Fruit fly (Drosophila melanogaster) whole organism, embryonic: ENCODE results near the gene CG15282.

Source experiments
- Bteb2 ChIP-seq: fragments of 200-800 bp; sonication (Bioruptor generic); optimal IDR thresholded peaks from 2 replicates; lab custom pipeline; 2016; ENCODE audit warnings: missing biosample characterization, missing genetic modification characterization
- CG10267 ChIP-seq: fragments of 200-800 bp; sonication (Bioruptor generic); optimal IDR thresholded peaks from 2 replicates; lab custom pipeline; 2018; ENCODE audit warnings: missing biosample characterization, mild to moderate bottlenecking, missing genetic modification characterization, moderate library complexity
- CG10366 ChIP-seq: fragments of 200-800 bp; sonication (Bioruptor generic); IDR thresholded peaks from 2 replicates; pipeline ENCODE4 v1.3.6; 2022; ENCODE audit warnings: missing biosample characterization, missing genetic modification characterization
- CG11085 ChIP-seq: fragments of 200-800 bp; sonication (Bioruptor generic); IDR thresholded peaks from 2 replicates; pipeline ENCODE4 v1.3.6; 2022; ENCODE audit warnings: missing biosample characterization, missing genetic modification characterization
- CG11723 ChIP-seq: fragments of 200-800 bp; sonication (Bioruptor generic); optimal IDR thresholded peaks from 2 replicates; lab custom pipeline; 2017; ENCODE audit warnings: missing biosample characterization, mild to moderate bottlenecking, missing genetic modification characterization
- CG12744 ChIP-seq: fragments of 200-800 bp; sonication (Bioruptor generic); optimal IDR thresholded peaks from 2 replicates; lab custom pipeline; 2016; ENCODE audit warnings: missing biosample characterization, missing genetic modification characterization
- CG13424 ChIP-seq: fragments of 200-800 bp; sonication (Bioruptor generic); optimal IDR thresholded peaks from 2 replicates; lab custom pipeline; 2019; ENCODE audit warnings: missing biosample characterization, mild to moderate bottlenecking, missing genetic modification characterization, moderate library complexity
- CG13624 ChIP-seq: fragments of 200-800 bp; sonication (Bioruptor generic); optimal IDR thresholded peaks from 2 replicates; lab custom pipeline; 2016; ENCODE audit warnings: missing biosample characterization, missing genetic modification characterization
- CG14441 ChIP-seq: fragments of 200-800 bp; sonication (Bioruptor generic); IDR thresholded peaks from 2 replicates; pipeline ENCODE4 v1.3.6; 2022; ENCODE audit warnings: missing biosample characterization, missing genetic modification characterization
- CG18262 ChIP-seq: fragments of 200-800 bp; optimal IDR thresholded peaks from 3 replicates; lab custom pipeline; 2019; ENCODE audit warnings: missing biosample characterization, mild to moderate bottlenecking, missing genetic modification characterization, moderate library complexity
- CG3065 ChIP-seq: fragments of 200-800 bp; sonication (Bioruptor generic); optimal IDR thresholded peaks from 2 replicates; lab custom pipeline; 2016; ENCODE audit warnings: missing biosample characterization, missing genetic modification characterization
- CG4707 ChIP-seq: fragments of 200-800 bp; sonication (Bioruptor generic); optimal IDR thresholded peaks from 2 replicates; lab custom pipeline; 2018; ENCODE audit warnings: missing biosample characterization, mild to moderate bottlenecking, missing genetic modification characterization, moderate library complexity
- CG5953 ChIP-seq: fragments of 200-800 bp; sonication (Bioruptor generic); IDR thresholded peaks from 2 replicates; pipeline ENCODE4 v1.3.6; 2022; ENCODE audit warnings: missing biosample characterization, missing genetic modification characterization
- CG6683 ChIP-seq: fragments of 200-800 bp; sonication (Bioruptor generic); optimal IDR thresholded peaks from 2 replicates; lab custom pipeline; 2017; ENCODE audit warnings: missing biosample characterization, mild to moderate bottlenecking, missing genetic modification characterization, missing genetic modification reagents
- CG6813 ChIP-seq: fragments of 200-800 bp; sonication (Bioruptor generic); optimal IDR thresholded peaks from 2 replicates; lab custom pipeline; 2017; ENCODE audit warnings: missing biosample characterization, missing genetic modification characterization, mild to moderate bottlenecking, moderate library complexity, missing genetic modification reagents
- CG7839 ChIP-seq: fragments of 200-800 bp; sonication (Bioruptor generic); optimal IDR thresholded peaks from 3 replicates; lab custom pipeline; 2018; ENCODE audit warnings: missing biosample characterization, mild to moderate bottlenecking, missing genetic modification characterization, moderate library complexity
- CG8281 ChIP-seq: fragments of 200-800 bp; sonication (Bioruptor generic); optimal IDR thresholded peaks from 2 replicates; lab custom pipeline; 2018; ENCODE audit warnings: missing biosample characterization, mild to moderate bottlenecking, missing genetic modification characterization, moderate library complexity
- CG8944 ChIP-seq: fragments of 200-800 bp; sonication (Bioruptor generic); optimal IDR thresholded peaks from 3 replicates; lab custom pipeline; 2016; ENCODE audit warnings: missing biosample characterization, missing genetic modification characterization
- D19A ChIP-seq: fragments of 200-800 bp; optimal IDR thresholded peaks from 3 replicates; lab custom pipeline; 2019; ENCODE audit warnings: missing biosample characterization, mild to moderate bottlenecking, missing genetic modification characterization, moderate library complexity
- Drgx ChIP-seq: fragments of 200-800 bp; sonication (Bioruptor generic); IDR thresholded peaks from 2 replicates; pipeline ENCODE4 v1.3.6; 2022; ENCODE audit warnings: missing biosample characterization, missing genetic modification characterization
- ERR ChIP-seq: fragments of 200-800 bp; sonication (Bioruptor generic); optimal IDR thresholded peaks from 2 replicates; lab custom pipeline; 2016; ENCODE audit warnings: missing biosample characterization, missing genetic modification characterization
- Eip74EF ChIP-seq, 2 experiments: fragments of 200-800 bp in 1 of 2; fragments of >200 bp in 1 of 2; sonication (Bioruptor generic) in 1 of 2; optimal IDR thresholded peaks; 2 replicates each; lab custom pipeline; 2017 to 2019; ENCODE audit warnings: missing biosample characterization in 2 of 2, missing genetic modification characterization in 2 of 2, mild to moderate bottlenecking in 1 of 2, moderate library complexity in 1 of 2
- Ets65A ChIP-seq: fragments of 200-800 bp; sonication (Bioruptor generic); peaks from one replicate; lab custom pipeline; 2016; ENCODE audit warnings: missing biosample characterization, missing genetic modification characterization
- Fer1 ChIP-seq: fragments of 200-800 bp; sonication (Bioruptor generic); optimal IDR thresholded peaks from 2 replicates; lab custom pipeline; 2017; ENCODE audit warnings: missing biosample characterization, mild to moderate bottlenecking, missing genetic modification characterization
- Hmr ChIP-seq: fragments of 200-800 bp; sonication (Bioruptor generic); optimal IDR thresholded peaks from 3 replicates; lab custom pipeline; 2017; ENCODE audit warnings: mild to moderate bottlenecking, missing biosample characterization, missing genetic modification reagents, missing genetic modification characterization
- Hr51 ChIP-seq, 2 experiments: fragments of 200-800 bp; sonication (Bioruptor generic); optimal IDR thresholded peaks; 2 replicates in 1 of 2; 3 replicates in 1 of 2; lab custom pipeline; 2016 to 2018; ENCODE audit warnings: missing biosample characterization in 2 of 2, missing genetic modification characterization in 2 of 2, mild to moderate bottlenecking in 1 of 2, moderate library complexity in 1 of 2
- Hr78 ChIP-seq, 2 experiments: fragments of 200-800 bp in 1 of 2; fragments of >200 bp in 1 of 2; sonication (Bioruptor generic) in 1 of 2; optimal IDR thresholded peaks; 2 replicates each; lab custom pipeline; 2017 to 2019; ENCODE audit warnings: missing biosample characterization in 2 of 2, missing genetic modification characterization in 2 of 2, mild to moderate bottlenecking in 1 of 2, moderate library complexity in 1 of 2
- Med ChIP-seq: fragments of 200-800 bp; sonication (Bioruptor generic); peaks from one replicate; lab custom pipeline; 2016; ENCODE audit warnings: missing biosample characterization, missing genetic modification characterization, mild to moderate bottlenecking, inconsistent platforms, moderate library complexity
- PHDP ChIP-seq: fragments of 200-800 bp; sonication (Bioruptor generic); optimal IDR thresholded peaks from 3 replicates; lab custom pipeline; 2018; ENCODE audit warnings: missing biosample characterization, mild to moderate bottlenecking, missing genetic modification characterization, moderate library complexity
- Sox100B ChIP-seq: fragments of 200-800 bp; sonication (Bioruptor generic); optimal IDR thresholded peaks from 3 replicates; lab custom pipeline; 2018; ENCODE audit warnings: missing biosample characterization, mild to moderate bottlenecking, missing genetic modification characterization
- Sox102F ChIP-seq: fragments of 200-800 bp; sonication (Bioruptor generic); optimal IDR thresholded peaks from 2 replicates; lab custom pipeline; 2018; ENCODE audit warnings: missing biosample characterization, mild to moderate bottlenecking, missing genetic modification characterization, moderate library complexity
- Sry-β ChIP-seq: fragments of 200-800 bp; sonication (Bioruptor generic); optimal IDR thresholded peaks from 2 replicates; lab custom pipeline; 2018; ENCODE audit warnings: missing biosample characterization, mild to moderate bottlenecking, missing genetic modification characterization, moderate library complexity
- ash1 ChIP-seq: fragments of 200-800 bp; sonication (Bioruptor generic); optimal IDR thresholded peaks from 2 replicates; lab custom pipeline; 2018; ENCODE audit warnings: missing biosample characterization, mild to moderate bottlenecking, missing genetic modification characterization
- da ChIP-seq: fragments of 200-800 bp; sonication (Bioruptor generic); optimal IDR thresholded peaks from 2 replicates; lab custom pipeline; 2016; ENCODE audit warnings: missing biosample characterization, missing genetic modification characterization
- gem ChIP-seq: fragments of 200-800 bp; sonication (Bioruptor generic); optimal IDR thresholded peaks from 2 replicates; lab custom pipeline; 2019; ENCODE audit warnings: missing biosample characterization, mild to moderate bottlenecking, missing genetic modification characterization, moderate library complexity
- gsb ChIP-seq: fragments of 200-800 bp; sonication (Bioruptor generic); IDR thresholded peaks from 2 replicates; pipeline ENCODE4 v1.3.6; 2022; ENCODE audit warnings: missing biosample characterization, missing genetic modification characterization
- gsb-n ChIP-seq: fragments of 200-800 bp; sonication (Bioruptor generic); optimal IDR thresholded peaks from 3 replicates; lab custom pipeline; 2018; ENCODE audit warnings: missing biosample characterization, mild to moderate bottlenecking, missing genetic modification characterization
- gt ChIP-seq: fragments of 200-800 bp; sonication (Bioruptor generic); IDR thresholded peaks from 2 replicates; pipeline ENCODE4 v1.3.6; 2022; ENCODE audit warnings: missing biosample characterization, missing genetic modification characterization
- hb ChIP-seq: fragments of 200-800 bp; sonication (Bioruptor generic); IDR thresholded peaks from 3 replicates; pipeline ENCODE4 v1.3.6; 2022; ENCODE audit warnings: missing biosample characterization, missing genetic modification characterization; ENCODE audit not compliant: partially characterized antibody
- jumu ChIP-seq: fragments of 200-800 bp; sonication (Bioruptor generic); optimal IDR thresholded peaks from 3 replicates; lab custom pipeline; 2016; ENCODE audit warnings: missing biosample characterization, missing genetic modification characterization
- ken ChIP-seq: fragments of 200-800 bp; sonication (Bioruptor generic); IDR thresholded peaks from 3 replicates; pipeline ENCODE4 v1.3.6; 2022; ENCODE audit warnings: missing biosample characterization, missing genetic modification characterization
- lab ChIP-seq: fragments of 200-800 bp; sonication (Bioruptor generic); optimal IDR thresholded peaks from 3 replicates; lab custom pipeline; 2017; ENCODE audit warnings: missing biosample characterization, missing genetic modification characterization, mild to moderate bottlenecking, moderate library complexity, missing genetic modification reagents
- mld ChIP-seq: fragments of 200-800 bp; sonication (Bioruptor generic); IDR thresholded peaks from 3 replicates; pipeline ENCODE4 v1.3.6; 2022; ENCODE audit warnings: missing biosample characterization, missing genetic modification characterization; ENCODE audit not compliant: partially characterized antibody
- phol ChIP-seq: fragments of 200-800 bp; sonication (Bioruptor generic); optimal IDR thresholded peaks from 3 replicates; lab custom pipeline; 2018; ENCODE audit warnings: missing biosample characterization, mild to moderate bottlenecking, missing genetic modification characterization, moderate library complexity
- pzg ChIP-seq: fragments of 200-800 bp; sonication (Bioruptor generic); optimal IDR thresholded peaks from 3 replicates; lab custom pipeline; 2018; ENCODE audit warnings: missing biosample characterization, mild to moderate bottlenecking, missing genetic modification characterization, moderate library complexity
- sqz ChIP-seq: fragments of 200-800 bp; sonication (Bioruptor generic); optimal IDR thresholded peaks from 3 replicates; lab custom pipeline; 2018; ENCODE audit warnings: missing biosample characterization, mild to moderate bottlenecking, missing genetic modification characterization
- stwl ChIP-seq: fragments of 200-800 bp; sonication (Bioruptor generic); optimal IDR thresholded peaks from 3 replicates; lab custom pipeline; 2018; ENCODE audit warnings: missing biosample characterization, mild to moderate bottlenecking, missing genetic modification characterization, moderate library complexity

The CG15282 gene

DNA sequence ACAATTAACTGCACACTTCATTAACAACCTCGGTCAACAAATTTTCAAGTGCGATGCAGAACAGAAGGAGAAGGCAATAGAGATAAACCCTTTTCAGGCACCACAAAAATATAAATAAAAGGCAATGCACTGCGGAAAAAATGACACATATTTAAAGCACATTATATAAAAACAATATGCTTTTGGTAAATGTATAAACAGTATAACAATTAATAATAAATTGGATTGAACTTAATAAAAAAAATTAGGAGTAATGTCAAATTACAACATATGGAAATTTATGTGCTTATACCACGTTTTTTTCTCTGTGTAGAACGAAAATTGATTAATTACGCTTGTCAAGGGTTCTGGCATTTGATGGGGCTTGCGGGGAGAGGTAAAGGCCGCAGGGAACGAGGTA, 21.5 kb upstream of the CG15282 start (continued):
- TF ChIP-seq CG18262: peak; percentile 68

DNA sequence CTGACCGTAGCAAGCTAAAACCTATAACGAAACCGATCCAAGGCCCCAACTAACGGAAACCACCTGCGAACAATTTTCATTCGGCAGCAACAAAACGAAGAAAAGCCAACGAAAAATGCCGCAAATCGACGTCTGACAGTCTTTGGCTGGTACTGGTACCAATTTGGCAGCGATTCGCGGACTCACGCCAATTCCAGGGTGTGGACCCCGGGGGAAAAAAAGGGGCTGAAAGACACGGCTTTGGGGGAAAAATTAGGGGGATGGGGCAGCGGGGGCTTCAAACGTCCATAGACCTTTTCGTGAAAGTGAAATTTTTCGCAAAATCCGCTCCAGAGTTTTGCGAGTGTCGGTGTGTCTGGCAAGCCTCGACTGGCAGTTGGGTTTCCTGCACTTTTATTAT, 18.7 kb upstream of the CG15282 start:
- TF ChIP-seq Ets65A (GFP tag; lab: Kevin White, UChicago) (no peak), gsb-n (tag; lab: Kevin White, UChicago) (no peak), ken (GFP tag; lab: Robert Waterston, UW) (no peak), Drgx (GFP tag; lab: Robert Waterston, UW) (no peak), CG13624 (GFP tag; lab: Kevin White, UChicago) (no peak), CG7839 (tag; lab: Kevin White, UChicago) (no peak), CG12744 (no peak), CG11085 (GFP tag; lab: Robert Waterston, UW) (no peak), CG8944 (GFP tag; lab: Kevin White, UChicago) (no peak), jumu (GFP tag; lab: Kevin White, UChicago) (no peak), stwl (tag; lab: Kevin White, UChicago) (no peak), CG14441 (GFP tag; lab: Robert Waterston, UW) (no peak), Hr51 (GFP tag; optimal IDR thresholded peaks at IDR 0.05; lab: Kevin White, UChicago) (no peak)

DNA sequence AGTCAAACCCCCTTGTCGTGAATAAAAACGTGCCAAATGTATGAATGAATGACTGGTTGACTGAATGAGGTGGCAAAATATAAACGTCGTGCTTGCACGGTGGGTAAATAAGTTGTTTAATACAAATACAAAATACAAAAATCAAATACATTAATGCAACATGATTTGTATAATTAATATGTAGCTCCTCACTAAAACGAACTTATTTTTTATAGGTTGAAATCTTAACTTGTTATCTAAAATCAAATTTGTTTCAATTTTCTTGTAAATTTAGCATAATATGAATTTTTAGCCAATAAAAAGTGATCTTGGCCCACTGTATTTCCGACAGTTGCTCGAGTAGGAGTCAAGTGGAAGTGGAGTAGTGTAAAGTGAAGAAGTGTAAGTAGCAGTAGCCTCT, 14.3 kb upstream of the CG15282 start:
- TF ChIP-seq CG4707 (GFP tag; lab: Kevin White, UChicago): peak; percentile 25
- TF ChIP-seq sqz: no peak
- TF ChIP-seq Hmr (GFP tag; lab: Kevin White, UChicago): no peak
- peak; percentile 15 for TF ChIP-seq lab
- TF ChIP-seq CG13424 (tag; lab: Kevin White, UChicago): peak; percentile 5
- peak; percentile 3 for TF ChIP-seq D19A (tag; lab: Kevin White, UChicago)
- TF ChIP-seq Sry-β: no peak
- TF ChIP-seq gem (tag; lab: Kevin White, UChicago): peak; percentile 52
- peak; percentile 36 for TF ChIP-seq PHDP
- no peak for TF ChIP-seq CG10267 (tag; lab: Kevin White, UChicago)
- no peak for TF ChIP-seq gt (GFP tag; lab: Robert Waterston, UW)
- TF ChIP-seq Drgx (GFP tag; lab: Robert Waterston, UW): 0 out of 2 replicates have a peak, but pooled peaks have one; percentile 8
- no peak for TF ChIP-seq ERR (GFP tag; lab: Kevin White, UChicago)
- TF ChIP-seq Sox102F (GFP tag; lab: Kevin White, UChicago): peak; percentile 31
- TF ChIP-seq CG5953 (GFP tag; lab: Robert Waterston, UW): no peak
- no peak for TF ChIP-seq CG6683 (GFP tag; lab: Kevin White, UChicago)
- no peak for TF ChIP-seq CG11723 (GFP tag; lab: Kevin White, UChicago)
- TF ChIP-seq CG10366 (GFP tag; lab: Robert Waterston, UW): no peak
- no peak for TF ChIP-seq CG6813 (GFP tag; lab: Kevin White, UChicago)
- TF ChIP-seq mld (GFP tag; lab: Robert Waterston, UW): no peak
- no peak for TF ChIP-seq hb (GFP tag; lab: Robert Waterston, UW)
- TF ChIP-seq Bteb2 (GFP tag; lab: Kevin White, UChicago): no peak
- TF ChIP-seq pzg (GFP tag; lab: Kevin White, UChicago): no peak
- TF ChIP-seq gsb (GFP tag; lab: Robert Waterston, UW): no peak
- peak; percentile 49 for TF ChIP-seq CG8281 (tag; lab: Kevin White, UChicago)
- TF ChIP-seq Hr78 (GFP tag; optimal IDR thresholded peaks at IDR 0.05; lab: Kevin White, UChicago): no peak
- TF ChIP-seq Fer1 (GFP tag; lab: Kevin White, UChicago): peak; percentile 7
- TF ChIP-seq ash1: no peak
- peak; percentile 10 for TF ChIP-seq Sox100B
- TF ChIP-seq CG18262: peak; percentile 6
- no peak for TF ChIP-seq da (GFP tag; lab: Kevin White, UChicago)
- peak; percentile 16 for TF ChIP-seq phol (tag; lab: Kevin White, UChicago)
- TF ChIP-seq Eip74EF (GFP tag; optimal IDR thresholded peaks at IDR 0.05; lab: Kevin White, UChicago): peak in 1 of 2 experiments; percentile 40
- peak; percentile 48 for TF ChIP-seq Med
- TF ChIP-seq CG3065 (GFP tag; lab: Kevin White, UChicago): no peak
